Fruit fly (Drosophila melanogaster): ENCODE data around the gene Osi23.

Osi23 gene

DNA sequence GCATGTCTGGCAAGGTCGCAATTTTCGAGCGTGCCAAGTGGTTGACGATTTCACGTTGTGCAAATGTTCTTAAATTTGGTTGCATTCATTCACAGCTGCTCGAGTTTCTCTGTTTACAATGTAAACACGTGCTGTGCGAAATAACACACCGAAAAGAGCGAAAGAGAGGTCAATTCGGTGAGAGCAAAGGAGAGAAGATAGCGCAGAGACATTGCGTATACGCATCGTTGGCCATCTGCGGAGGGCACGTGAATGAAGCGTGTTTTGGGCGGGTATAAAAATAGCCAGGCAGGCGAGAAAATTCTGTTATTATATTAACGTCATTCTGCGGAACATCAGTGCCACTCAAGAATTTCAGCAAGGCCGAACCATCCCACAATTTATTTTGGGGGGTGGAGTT lies 9.6 kb upstream of the Osi23 start (continued):
- TF ChIP-seq nau (GFP tag; optimal IDR thresholded peaks at IDR 0.05) (peak; percentile 3), Jarid2 (GFP tag; optimal IDR thresholded peaks at IDR 0.05) (no peak), CG10543 (GFP tag; optimal IDR thresholded peaks at IDR 0.05) (no peak), tx (GFP tag; optimal IDR thresholded peaks at IDR 0.05) (no peak), corto (GFP tag; optimal IDR thresholded peaks at IDR 0.05) (no peak), TFAM (GFP tag; optimal IDR thresholded peaks at IDR 0.05) (no peak), CG3407 (GFP tag; optimal IDR thresholded peaks at IDR 0.05) (no peak), CG7987 (GFP tag; optimal IDR thresholded peaks at IDR 0.05) (peak; percentile 91), HLH54F (GFP tag; optimal IDR thresholded peaks at IDR 0.05) (no peak), CG42726 (GFP tag; IDR thresholded peaks at IDR 0.05; ENCODE audit: partially characterized antibody) (no peak), schlank (tag; optimal IDR thresholded peaks at IDR 0.05) (no peak), CG17802 (tag; optimal IDR thresholded peaks at IDR 0.05) (no peak), ken (GFP tag; IDR thresholded peaks at IDR 0.05) (no peak), crp (GFP tag; optimal IDR thresholded peaks at IDR 0.05) (no peak), CG9437 (GFP tag; optimal IDR thresholded peaks at IDR 0.05) (no peak), CG16815 (GFP tag; optimal IDR thresholded peaks at IDR 0.05) (no peak), CG1832 (GFP tag; optimal IDR thresholded peaks at IDR 0.05) (no peak), CG3995 (GFP tag; optimal IDR thresholded peaks at IDR 0.05) (no peak), H15 (GFP tag; IDR thresholded peaks at IDR 0.05) (no peak), CG15011 (GFP tag; optimal IDR thresholded peaks at IDR 0.05) (no peak), Dll (GFP tag; IDR thresholded peaks at IDR 0.05; ENCODE audit: partially characterized antibody) (no peak), BtbVII (GFP tag; optimal IDR thresholded peaks at IDR 0.05) (no peak), sens-2 (GFP tag; IDR thresholded peaks at IDR 0.05) (no peak), Dfd (GFP tag; optimal IDR thresholded peaks at IDR 0.05) (no peak), CG14441 (GFP tag; IDR thresholded peaks at IDR 0.05) (no peak), cwo (GFP tag; optimal IDR thresholded peaks at IDR 0.05) (peak; percentile 94), CG2116 (GFP tag; optimal IDR thresholded peaks at IDR 0.05) (no peak), CG6765 (GFP tag; optimal IDR thresholded peaks at IDR 0.05) (no peak), CG1602 (GFP tag; optimal IDR thresholded peaks at IDR 0.05) (no peak), Doc2 (GFP tag; IDR thresholded peaks at IDR 0.05) (no peak), Bteb2 (GFP tag; optimal IDR thresholded peaks at IDR 0.05) (no peak), Dbx (GFP tag; IDR thresholded peaks at IDR 0.05) (no peak), CG11695 (GFP tag; IDR thresholded peaks at IDR 0.05) (no peak; the same call in 2 of the 3 replicates), run (tag; optimal IDR thresholded peaks at IDR 0.05) (no peak), trh (GFP tag; optimal IDR thresholded peaks at IDR 0.05) (no peak), Spps (tag; optimal IDR thresholded peaks at IDR 0.05) (no peak), CG7786 (GFP tag; optimal IDR thresholded peaks at IDR 0.05) (no peak), sqz (GFP tag; optimal IDR thresholded peaks at IDR 0.05) (no peak), CG3847 (GFP tag; IDR thresholded peaks at IDR 0.05) (no peak), disco-r (GFP tag; optimal IDR thresholded peaks at IDR 0.05) (no peak), CG12071 (GFP tag; optimal IDR thresholded peaks at IDR 0.05) (no peak), CG12744 (GFP tag; optimal IDR thresholded peaks at IDR 0.05) (no peak), CG10209 (GFP tag; optimal IDR thresholded peaks at IDR 0.05) (no peak), CG2202 (tag; optimal IDR thresholded peaks at IDR 0.05) (no peak), fru (optimal IDR thresholded peaks at IDR 0.05) (no peak), Ets65A (GFP tag) (no peak), CG4854 (GFP tag; optimal IDR thresholded peaks at IDR 0.05) (no peak), CG34224 (GFP tag; IDR thresholded peaks at IDR 0.05; ENCODE audit: partially characterized antibody) (0 out of 3 replicates have a peak, but pooled peaks have one; percentile 15), Pdp1 (GFP tag; optimal IDR thresholded peaks at IDR 0.05) (peak in 1 of 2 experiments; percentile 1), trem (tag; optimal IDR thresholded peaks at IDR 0.05) (no peak), CG6854 (GFP tag; optimal IDR thresholded peaks at IDR 0.05) (no peak), CG13296 (GFP tag; optimal IDR thresholded peaks at IDR 0.05) (no peak)

All from whole organism, embryonic.